Worm (Caenorhabditis elegans): ENCODE results near the gene lips-9.

- TF ChIP-seq unc-130 (GFP tag; optimal IDR thresholded peaks at IDR 0.05) (no peak), B0035.1 (tag; optimal IDR thresholded peaks at IDR 0.05) (no peak), ceh-79 (tag; optimal IDR thresholded peaks at IDR 0.05) (no peak), K12H6.12 (tag; optimal IDR thresholded peaks at IDR 0.05) (no peak), lin-35 (GFP tag; optimal IDR thresholded peaks at IDR 0.05) (no peak), repo-1 (tag; optimal IDR thresholded peaks at IDR 0.05) (no peak), lin-26 (GFP tag; IDR thresholded peaks at IDR 0.05) (no peak)
Observed at ce11 chrII:12897361-12897760, 37.8 kb downstream of the lips-9 start.
